Worm (Caenorhabditis elegans): ENCODE data around the gene spp-6.

Gene spp-6

ce11 chrX:7291810-7292209 is 25.3 kb upstream of the spp-6 start, which contains the start of gene lron-7 (continued):
- no peak for TF ChIP-seq unc-130 (GFP tag; optimal IDR thresholded peaks at IDR 0.05)
- no peak for TF ChIP-seq lim-7 (GFP tag; IDR thresholded peaks at IDR 0.05)
- TF ChIP-seq ama-1 (optimal IDR thresholded peaks at IDR 0.05) = no peak
- TF ChIP-seq Y75B8A.6 (GFP tag; IDR thresholded peaks at IDR 0.05) = no peak
- no peak for TF ChIP-seq egl-43 (GFP tag; IDR thresholded peaks at IDR 0.05)
- TF ChIP-seq nhr-6 (tag; optimal IDR thresholded peaks at IDR 0.05) = no peak
- no peak for TF ChIP-seq attf-4 (tag; optimal IDR thresholded peaks at IDR 0.05)
- no peak for TF ChIP-seq F44E2.7 (GFP tag; IDR thresholded peaks at IDR 0.05)
- peak; percentile 49 for TF ChIP-seq aha-1 (tag)
- TF ChIP-seq lin-15B (tag; optimal IDR thresholded peaks at IDR 0.05) = no peak
- TF ChIP-seq dmd-6 (GFP tag; IDR thresholded peaks at IDR 0.05) = peak; percentile 48
- no peak for TF ChIP-seq unc-62 (GFP tag; optimal IDR thresholded peaks at IDR 0.05 in 1 of 2)
- TF ChIP-seq unc-62 (tag; optimal IDR thresholded peaks at IDR 0.05) = no peak
- no peak for TF ChIP-seq T20F7.1 (GFP tag; optimal IDR thresholded peaks at IDR 0.05)
- TF ChIP-seq F49E8.2 (tag; optimal IDR thresholded peaks at IDR 0.05; ENCODE audit: borderline replicate concordance) = no peak
- TF ChIP-seq snpc-1.2 (GFP tag; IDR thresholded peaks at IDR 0.05) = no peak
- no peak for TF ChIP-seq mxl-3 (GFP tag; optimal IDR thresholded peaks at IDR 0.05)
- TF ChIP-seq daf-16 (GFP tag; optimal IDR thresholded peaks at IDR 0.05) = no peak
- TF ChIP-seq daf-16 (tag; optimal IDR thresholded peaks at IDR 0.05) = peak; percentile 61
- peak; percentile 81 for TF ChIP-seq nhr-28 (tag; optimal IDR thresholded peaks at IDR 0.05)
- no peak for TF ChIP-seq lin-13 (GFP tag; optimal IDR thresholded peaks at IDR 0.05)

- TF ChIP-seq lin-39 (tag; optimal IDR thresholded peaks at IDR 0.05) (no peak), nhr-28 (tag; optimal IDR thresholded peaks at IDR 0.05) (no peak), vab-7 (GFP tag; IDR thresholded peaks at IDR 0.05) (no peak), nhr-111 (GFP tag; optimal IDR thresholded peaks at IDR 0.05) (no peak), tra-1 (GFP tag; IDR thresholded peaks at IDR 0.05) (peak; percentile 84), T20F7.1 (GFP tag; optimal IDR thresholded peaks at IDR 0.05) (peak; percentile 17), attf-4 (tag; optimal IDR thresholded peaks at IDR 0.05) (no peak), spr-3 (GFP tag; optimal IDR thresholded peaks at IDR 0.05) (no peak), nhr-11 (tag; optimal IDR thresholded peaks at IDR 0.05) (no peak), tag-97 (GFP tag; IDR thresholded peaks at IDR 0.05) (no peak), nhr-48 (tag; optimal IDR thresholded peaks at IDR 0.05) (peak; percentile 17), lin-13 (GFP tag; optimal IDR thresholded peaks at IDR 0.05) (no peak), egl-43 (GFP tag; IDR thresholded peaks at IDR 0.05) (no peak), nhr-41 (GFP tag; IDR thresholded peaks at IDR 0.05) (0 out of 2 replicates have a peak, but pooled peaks have one; percentile 6), set-16 (GFP tag; IDR thresholded peaks at IDR 0.05) (no peak), spr-1 (tag; optimal IDR thresholded peaks at IDR 0.05) (no peak), jun-1 (tag; optimal IDR thresholded peaks at IDR 0.05) (no peak), egl-27 (tag; optimal IDR thresholded peaks at IDR 0.05) (no peak), daf-16 (GFP tag; optimal IDR thresholded peaks at IDR 0.05) (no peak), daf-16 (tag; optimal IDR thresholded peaks at IDR 0.05) (no peak), R02D3.7 (tag; optimal IDR thresholded peaks at IDR 0.05) (no peak), dmd-8 (GFP tag; IDR thresholded peaks at IDR 0.05) (no peak), daf-12 (tag; optimal IDR thresholded peaks at IDR 0.05) (no peak), zfp-2 (tag; optimal IDR thresholded peaks at IDR 0.05) (no peak), gei-8 (GFP tag; optimal IDR thresholded peaks at IDR 0.05) (no peak), dve-1 (tag; optimal IDR thresholded peaks at IDR 0.05; ENCODE audit: insufficient read depth) (peak; percentile 25), lin-29 (GFP tag; IDR thresholded peaks at IDR 0.05) (no peak), F26F4.8 (GFP tag; conservative IDR thresholded peaks at IDR 0.05) (no peak), lin-38 (GFP tag; IDR thresholded peaks at IDR 0.05) (0 out of 2 replicates have a peak, but pooled peaks have one; percentile 16), dmd-6 (GFP tag; IDR thresholded peaks at IDR 0.05) (peak; percentile 84), zip-11 (GFP tag; IDR thresholded peaks at IDR 0.05) (no peak), sdz-12 (GFP tag; optimal IDR thresholded peaks at IDR 0.05) (no peak), ZK337.2 (GFP tag; IDR thresholded peaks at IDR 0.05) (no peak), lsy-2 (tag; optimal IDR thresholded peaks at IDR 0.05) (no peak), hlh-11 (tag; optimal IDR thresholded peaks at IDR 0.05) (peak; percentile 51), pha-4 (GFP tag; IDR thresholded peaks at IDR 0.05) (no peak), pha-4 (tag; optimal IDR thresholded peaks at IDR 0.05) (no peak), zfp-3 (GFP tag; conservative IDR thresholded peaks at IDR 0.05) (no peak), nhr-77 (tag; optimal IDR thresholded peaks at IDR 0.05) (no peak)
Measured at ce11 chrX:7296310-7296709, 20.8 kb upstream of the spp-6 start.
